Fruit fly (Drosophila melanogaster): Measurements from ENCODE around the gene CG45064.
A peak's percentile ranks its signal among the peaks of the same experiment; 100 is the strongest.

Gene CG45064

dm6 chrX:14831713-14832561 is 50.4 kb downstream of the CG45064 start, which contains the start of gene CG14408 (continued):
- TF ChIP-seq Nf-YC (tag; optimal IDR thresholded peaks at IDR 0.05), result peak; percentile 7
- no peak for TF ChIP-seq CG8388 (GFP tag; optimal IDR thresholded peaks at IDR 0.05)
- peak; percentile 45 for TF ChIP-seq CG12391 (tag; optimal IDR thresholded peaks at IDR 0.05)
- peak; percentile 9 for TF ChIP-seq Deaf1 (tag; optimal IDR thresholded peaks at IDR 0.05)
- no peak for TF ChIP-seq kah (GFP tag; optimal IDR thresholded peaks at IDR 0.05)
- TF ChIP-seq CG8944 (GFP tag; optimal IDR thresholded peaks at IDR 0.05), result no peak
- no peak for TF ChIP-seq Stat92E (GFP tag; optimal IDR thresholded peaks at IDR 0.05)
- no peak for TF ChIP-seq corto (GFP tag; optimal IDR thresholded peaks at IDR 0.05)
- TF ChIP-seq Chrac-16 (GFP tag; optimal IDR thresholded peaks at IDR 0.05), result no peak
- peak; percentile 4 for TF ChIP-seq sqz (GFP tag; optimal IDR thresholded peaks at IDR 0.05)
- no peak for TF ChIP-seq kni (GFP tag; optimal IDR thresholded peaks at IDR 0.05)
- TF ChIP-seq Nf-YB (GFP tag; optimal IDR thresholded peaks at IDR 0.05), result peak; percentile 3
- no peak for TF ChIP-seq Dip3 (GFP tag; optimal IDR thresholded peaks at IDR 0.05)
- no peak for TF ChIP-seq insv (GFP tag; optimal IDR thresholded peaks at IDR 0.05)
- no peak for TF ChIP-seq CG7786 (GFP tag; optimal IDR thresholded peaks at IDR 0.05)
- TF ChIP-seq CG7987 (GFP tag; optimal IDR thresholded peaks at IDR 0.05), result no peak
- peak; percentile 76 for TF ChIP-seq CTCF (GFP tag; optimal IDR thresholded peaks at IDR 0.05)
- TF ChIP-seq HLH54F (GFP tag; optimal IDR thresholded peaks at IDR 0.05), result no peak
- TF ChIP-seq NC2α (GFP tag; optimal IDR thresholded peaks at IDR 0.05), result no peak
- TF ChIP-seq knrl (GFP tag; IDR thresholded peaks at IDR 0.05; ENCODE audit: partially characterized antibody), result peak; percentile 33; the same call in 2 of the 3 replicates
- 0 out of 3 replicates have a peak, but pooled peaks have one; percentile 31 for TF ChIP-seq Opbp (GFP tag; IDR thresholded peaks at IDR 0.05; ENCODE audit: partially characterized antibody)
- no peak for TF ChIP-seq HLHmδ (GFP tag; optimal IDR thresholded peaks at IDR 0.05)
- no peak for TF ChIP-seq CG8924 (tag; optimal IDR thresholded peaks at IDR 0.05)
- TF ChIP-seq Trl (optimal IDR thresholded peaks at IDR 0.05), result no peak
- TF ChIP-seq Trl (GFP tag; optimal IDR thresholded peaks at IDR 0.05), result no peak
- no peak for TF ChIP-seq CG17568 (GFP tag; optimal IDR thresholded peaks at IDR 0.05)
- TF ChIP-seq Doc3 (GFP tag; IDR thresholded peaks at IDR 0.05; ENCODE audit: partially characterized antibody), result peak; percentile 74
- TF ChIP-seq CG13775 (GFP tag; optimal IDR thresholded peaks at IDR 0.05), result no peak
- peak; percentile 66 for TF ChIP-seq unc-4 (GFP tag; IDR thresholded peaks at IDR 0.05; ENCODE audit: partially characterized antibody)
- no peak for TF ChIP-seq CG31365 (tag; optimal IDR thresholded peaks at IDR 0.05)
- TF ChIP-seq CG2875 (GFP tag; optimal IDR thresholded peaks at IDR 0.05), result no peak
- TF ChIP-seq CG10431 (GFP tag; optimal IDR thresholded peaks at IDR 0.05), result no peak
- TF ChIP-seq BtbVII (GFP tag; optimal IDR thresholded peaks at IDR 0.05), result peak; percentile 20
- TF ChIP-seq cad (GFP tag; optimal IDR thresholded peaks at IDR 0.05), result no peak
- no peak for TF ChIP-seq CG5180 (GFP tag; optimal IDR thresholded peaks at IDR 0.05)
- TF ChIP-seq fd96Cb (tag; optimal IDR thresholded peaks at IDR 0.05), result no peak
- TF ChIP-seq bab2 (GFP tag; optimal IDR thresholded peaks at IDR 0.05), result no peak
- no peak for TF ChIP-seq Xrp1 (GFP tag; IDR thresholded peaks at IDR 0.05)
- TF ChIP-seq CG34224 (GFP tag; IDR thresholded peaks at IDR 0.05; ENCODE audit: partially characterized antibody), result peak; percentile 66; the same call in 2 of the 3 replicates
- no peak for TF ChIP-seq pros (GFP tag; optimal IDR thresholded peaks at IDR 0.05)
- peak; percentile 23; the same call in 1 of the 2 replicates for TF ChIP-seq bbx (GFP tag; IDR thresholded peaks at IDR 0.05; ENCODE audit: partially characterized antibody)
- no peak for TF ChIP-seq tna (GFP tag; IDR thresholded peaks at IDR 0.05; ENCODE audit: partially characterized antibody)
- no peak for TF ChIP-seq NK7.1 (GFP tag; optimal IDR thresholded peaks at IDR 0.05)
- TF ChIP-seq gce (GFP tag; IDR thresholded peaks at IDR 0.05), result no peak
- 0 out of 2 replicates have a peak, but pooled peaks have one; percentile 13 for TF ChIP-seq ssp (GFP tag; IDR thresholded peaks at IDR 0.05)
- peak; percentile 71 for TF ChIP-seq CG12659 (GFP tag; optimal IDR thresholded peaks at IDR 0.05)
- no peak for TF ChIP-seq Hr78 (GFP tag; optimal IDR thresholded peaks at IDR 0.05)
